Worm (Caenorhabditis elegans): ENCODE data around the gene efn-4.

Gene efn-4

DNA sequence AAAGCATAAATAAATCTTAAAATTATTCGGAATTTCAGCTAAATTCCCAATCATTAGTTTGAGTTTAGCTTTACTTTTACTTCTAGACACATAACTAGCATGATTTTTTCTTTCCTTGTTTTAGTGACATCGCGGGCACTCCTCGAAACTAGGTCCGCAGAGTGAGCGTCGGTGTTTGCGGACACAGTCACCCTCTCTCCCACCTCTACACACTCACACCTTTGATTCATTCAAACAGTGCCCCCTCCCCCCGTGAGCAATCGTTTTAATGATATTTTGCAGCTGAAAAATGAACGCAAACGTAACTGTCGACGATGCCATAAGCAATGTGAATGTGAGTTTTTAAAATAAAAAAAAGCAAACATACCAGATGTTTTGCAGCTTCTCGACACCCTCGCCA is 13.5 kb downstream of the efn-4 start, which contains the start of gene gex-2:
gex-2 (plus strand) TSS at position 283 of the 400 bp plus-strand sequence.
- TF ChIP-seq dao-5 (tag; optimal IDR thresholded peaks at IDR 0.05), result no peak
- no peak for TF ChIP-seq him-1 (tag; optimal IDR thresholded peaks at IDR 0.05)
- no peak for TF ChIP-seq W03F9.2 (tag; optimal IDR thresholded peaks at IDR 0.05)

DNA sequence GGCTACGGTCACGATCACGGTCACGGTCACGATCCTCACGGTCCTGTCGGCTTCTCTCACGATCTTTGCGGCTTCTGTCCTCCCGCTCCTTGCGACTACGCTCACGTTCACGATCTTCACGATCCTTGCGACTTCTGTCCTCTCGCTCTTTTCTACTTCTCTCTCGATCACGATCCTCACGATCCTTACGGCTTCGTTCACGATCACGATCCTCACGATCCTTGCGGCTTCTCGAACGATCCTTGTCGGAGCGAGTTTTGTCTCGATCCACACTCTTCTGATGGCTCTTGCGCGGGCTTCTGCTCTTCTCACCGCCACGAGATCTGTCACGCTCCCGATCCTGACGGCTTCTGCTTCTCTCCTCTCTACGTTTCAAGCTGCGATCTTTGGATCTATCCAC is 21.5 kb downstream of the efn-4 start:
- TF ChIP-seq W03F9.2 (tag; optimal IDR thresholded peaks at IDR 0.05) (no peak), dao-5 (tag; optimal IDR thresholded peaks at IDR 0.05) (no peak), him-1 (tag; optimal IDR thresholded peaks at IDR 0.05) (no peak)

DNA sequence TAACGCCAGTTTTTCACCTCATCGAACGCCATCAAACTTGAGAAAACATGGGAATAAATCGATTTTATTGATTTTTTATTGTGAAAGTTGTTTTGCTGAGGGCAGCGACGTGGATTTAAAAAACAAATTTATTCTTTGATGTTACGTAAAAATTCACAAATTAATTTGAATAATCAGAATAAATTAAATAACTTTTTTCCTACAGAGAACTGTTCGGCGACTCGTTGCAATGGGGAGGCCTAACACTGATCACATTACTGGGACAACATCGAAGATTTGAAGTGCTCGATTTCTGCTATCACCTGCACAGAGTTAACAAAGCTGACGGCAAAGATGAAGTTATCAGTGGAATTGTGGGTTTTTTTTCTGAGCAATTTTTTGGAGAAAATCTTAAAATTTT is 23.1 kb downstream of the efn-4 start, which contains the start of gene F56A11.6:
F56A11.6 (minus strand) TSS at position 101 of the 400 bp plus-strand sequence.
- TF ChIP-seq him-1 (tag; optimal IDR thresholded peaks at IDR 0.05) (no peak), dao-5 (tag; optimal IDR thresholded peaks at IDR 0.05) (no peak), W03F9.2 (tag; optimal IDR thresholded peaks at IDR 0.05) (no peak)

DNA sequence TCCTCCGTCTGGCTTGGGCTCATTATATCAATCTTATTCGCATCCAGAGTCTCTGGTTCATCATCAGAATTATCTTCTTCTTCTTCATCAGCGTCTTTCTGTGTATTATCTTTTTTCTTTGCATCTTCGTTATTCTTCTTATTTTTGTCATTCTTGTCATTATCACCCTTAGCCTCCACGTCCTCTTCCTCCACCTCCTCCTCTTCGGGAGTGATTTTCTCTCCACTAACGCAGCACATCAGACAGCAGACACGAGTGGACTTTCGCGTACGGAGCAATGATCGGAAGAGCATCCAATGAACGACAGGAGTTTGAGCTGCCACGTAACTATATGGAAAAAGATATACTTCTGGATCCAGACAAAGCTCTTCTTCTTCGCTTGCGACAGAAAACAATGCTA is 25.0 kb downstream of the efn-4 start:
- no peak for TF ChIP-seq him-1 (tag; optimal IDR thresholded peaks at IDR 0.05)
- no peak for TF ChIP-seq dao-5 (tag; optimal IDR thresholded peaks at IDR 0.05)
- TF ChIP-seq W03F9.2 (tag; optimal IDR thresholded peaks at IDR 0.05), result no peak

DNA sequence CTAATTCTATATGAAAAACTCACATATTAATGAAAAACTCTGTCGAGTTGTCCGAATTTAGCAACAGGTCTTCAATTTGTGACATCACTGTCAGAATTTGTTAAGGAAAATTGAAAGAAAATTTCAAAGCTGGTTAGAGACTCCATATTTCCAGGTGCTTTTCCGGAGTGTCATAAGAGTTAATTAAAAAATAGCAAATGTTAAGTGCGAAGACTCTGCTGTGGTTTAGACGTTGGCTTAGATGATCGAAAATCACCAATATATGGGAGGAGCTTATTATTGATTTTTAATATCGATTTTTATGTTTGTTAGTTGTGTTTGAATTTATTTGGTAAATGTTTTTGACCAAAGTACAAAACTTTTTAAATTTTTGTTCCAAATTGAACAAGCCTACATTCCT is 28.7 kb downstream of the efn-4 start, which contains the start of gene C18H7.12:
C18H7.12 (minus strand) TSS at position 101 of the 400 bp plus-strand sequence.
- TF ChIP-seq him-1 (tag; optimal IDR thresholded peaks at IDR 0.05) (no peak), W03F9.2 (tag; optimal IDR thresholded peaks at IDR 0.05) (no peak), dao-5 (tag; optimal IDR thresholded peaks at IDR 0.05) (no peak)

ce11 chrIV:592382-592781 is 33.3 kb downstream of the efn-4 start, which contains the start of gene C18H7.6:
Gene C18H7.6, minus strand, starts transcription at chrIV:592485.
- no peak for TF ChIP-seq dao-5 (tag; optimal IDR thresholded peaks at IDR 0.05)
- TF ChIP-seq him-1 (tag; optimal IDR thresholded peaks at IDR 0.05), result no peak
- no peak for TF ChIP-seq W03F9.2 (tag; optimal IDR thresholded peaks at IDR 0.05)

- TF ChIP-seq dao-5 (tag; optimal IDR thresholded peaks at IDR 0.05), result no peak
- TF ChIP-seq W03F9.2 (tag; optimal IDR thresholded peaks at IDR 0.05), result no peak
- TF ChIP-seq him-1 (tag; optimal IDR thresholded peaks at IDR 0.05), result no peak
These were observed 34.0 kb downstream of the efn-4 start, which contains the start of gene C18H7.4 for ce11 chrIV:593029-593428. Gene C18H7.4, plus strand, starts transcription at chrIV:593329.

- TF ChIP-seq dao-5 (tag; optimal IDR thresholded peaks at IDR 0.05) (no peak), W03F9.2 (tag; optimal IDR thresholded peaks at IDR 0.05) (no peak), him-1 (tag; optimal IDR thresholded peaks at IDR 0.05) (no peak)
These were observed 35.8 kb downstream of the efn-4 start for ce11 chrIV:594840-595239.

- TF ChIP-seq dao-5 (tag; optimal IDR thresholded peaks at IDR 0.05) (no peak), W03F9.2 (tag; optimal IDR thresholded peaks at IDR 0.05) (no peak), him-1 (tag; optimal IDR thresholded peaks at IDR 0.05) (no peak)
These were observed 37.4 kb downstream of the efn-4 start, which contains the start of the genes C18H7.7 and C18H7.11 for ce11 chrIV:596292-596952. Gene C18H7.7, minus strand, starts transcription at chrIV:596392. Gene C18H7.11, plus strand, starts transcription at chrIV:596902.

ce11 chrIV:601595-601994 is 42.6 kb downstream of the efn-4 start, which contains the start of gene srt-59:
Gene srt-59, minus strand, starts transcription at chrIV:601695.
- TF ChIP-seq him-1 (tag; optimal IDR thresholded peaks at IDR 0.05), result no peak
- TF ChIP-seq dao-5 (tag; optimal IDR thresholded peaks at IDR 0.05), result no peak
- TF ChIP-seq W03F9.2 (tag; optimal IDR thresholded peaks at IDR 0.05), result no peak

DNA sequence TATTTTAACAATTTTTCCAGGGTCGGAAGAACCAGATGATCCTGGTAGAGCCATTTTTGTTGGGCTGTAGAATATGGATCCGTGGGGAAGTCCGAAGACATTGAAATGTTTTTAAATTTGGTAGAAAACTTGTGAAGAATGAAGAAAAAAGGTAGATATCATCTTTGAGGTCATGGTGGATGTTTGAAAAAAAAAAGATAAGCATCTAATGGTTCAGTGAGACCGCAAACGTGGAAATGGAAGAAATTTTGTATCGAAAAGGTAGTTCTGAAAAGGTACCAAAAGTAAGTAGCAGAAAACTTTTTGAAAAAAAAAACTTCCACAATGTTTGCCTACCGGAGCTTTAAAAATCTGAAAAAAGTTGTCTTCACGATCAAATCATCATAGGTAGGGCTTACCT is 44.5 kb downstream of the efn-4 start, which contains the start of gene prmt-4:
prmt-4 (minus strand) TSS at position 101 of the 400 bp plus-strand sequence.
- TF ChIP-seq dao-5 (tag; optimal IDR thresholded peaks at IDR 0.05) (no peak), him-1 (tag; optimal IDR thresholded peaks at IDR 0.05) (no peak), W03F9.2 (tag; optimal IDR thresholded peaks at IDR 0.05) (no peak)

DNA sequence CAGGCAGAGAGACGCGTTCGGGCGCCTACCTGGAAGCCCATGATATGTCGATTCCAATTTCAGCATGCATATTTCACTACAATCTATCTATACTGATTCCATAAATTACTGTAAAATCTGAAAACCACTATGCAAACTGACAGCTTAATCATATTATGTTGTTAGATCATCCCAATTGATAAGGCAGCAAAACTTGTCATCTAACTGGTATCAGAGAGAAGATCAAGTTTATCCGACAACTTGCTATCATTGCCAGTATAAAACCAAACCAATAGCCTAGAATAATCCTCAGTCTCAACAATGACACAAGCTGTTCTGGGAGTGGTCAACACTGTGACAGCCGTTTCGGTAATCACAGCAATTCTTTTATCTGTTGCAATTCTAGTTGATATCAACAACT is 45.1 kb downstream of the efn-4 start, which contains the start of gene col-102:
col-102 (plus strand) TSS at position 301 of the 400 bp plus-strand sequence.
- TF ChIP-seq W03F9.2 (tag; optimal IDR thresholded peaks at IDR 0.05), result no peak
- no peak for TF ChIP-seq dao-5 (tag; optimal IDR thresholded peaks at IDR 0.05)
- no peak for TF ChIP-seq him-1 (tag; optimal IDR thresholded peaks at IDR 0.05)

ce11 chrIV:604817-605216 is 45.8 kb downstream of the efn-4 start:
- TF ChIP-seq him-1 (tag; optimal IDR thresholded peaks at IDR 0.05) (no peak), W03F9.2 (tag; optimal IDR thresholded peaks at IDR 0.05) (no peak), dao-5 (tag; optimal IDR thresholded peaks at IDR 0.05) (no peak)

DNA sequence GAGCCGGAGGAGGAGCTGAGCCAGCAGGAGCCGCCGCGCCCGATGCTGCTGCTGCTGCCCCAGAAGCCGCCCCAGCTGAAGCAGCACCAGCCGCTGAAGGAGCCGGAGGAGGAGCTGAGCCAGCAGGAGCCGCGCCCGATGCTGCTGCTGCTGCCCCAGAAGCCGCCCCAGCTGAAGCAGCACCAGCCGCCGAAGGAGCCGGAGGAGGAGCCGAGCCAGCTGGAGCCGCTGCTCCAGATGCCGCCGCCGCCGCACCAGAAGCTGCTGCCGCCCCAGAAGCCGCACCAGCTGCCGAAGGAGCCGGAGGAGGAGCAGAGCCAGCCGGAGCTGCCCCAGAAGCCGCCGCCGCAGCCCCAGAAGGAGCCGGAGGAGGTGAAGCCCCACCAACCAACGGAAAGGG is 46.4 kb downstream of the efn-4 start:
- TF ChIP-seq him-1 (tag; optimal IDR thresholded peaks at IDR 0.05) (no peak), dao-5 (tag; optimal IDR thresholded peaks at IDR 0.05) (no peak), W03F9.2 (tag; optimal IDR thresholded peaks at IDR 0.05) (no peak)
